Worm (Caenorhabditis elegans) whole organism, early embryonic: ENCODE results near the gene Y43F8C.16.

ENCODE experiments used
- B0310.2 ChIP-seq: sonication (generic microtip); optimal IDR thresholded peaks from 2 replicates; lab custom pipeline; 2016; ENCODE audit warnings: mild to moderate bottlenecking, missing genetic modification characterization, missing compliant biosample characterization
- F13C5.2 ChIP-seq: sonication (generic microtip); optimal IDR thresholded peaks from 2 replicates; lab custom pipeline; 2017; ENCODE audit warnings: mild to moderate bottlenecking, missing genetic modification characterization, inconsistent platforms, missing compliant biosample characterization
- aly-1 ChIP-seq: sonication (generic microtip); optimal IDR thresholded peaks from 2 replicates; lab custom pipeline; 2016; ENCODE audit warnings: missing genetic modification characterization, missing compliant biosample characterization
- ama-1 ChIP-seq: fragments of 150-350 bp; optimal IDR thresholded peaks from 2 replicates; lab custom pipeline; 2014
- ceh-13 ChIP-seq: fragments of 200-800 bp; sonication (Bioruptor generic); optimal IDR thresholded peaks from 2 replicates; lab custom pipeline; 2018; ENCODE audit warnings: mild to moderate bottlenecking, missing genetic modification characterization, missing compliant biosample characterization
- ceh-36 ChIP-seq: sonication (generic microtip); optimal IDR thresholded peaks from 2 replicates; lab custom pipeline; 2016; ENCODE audit warnings: missing genetic modification characterization, inconsistent platforms, missing compliant biosample characterization
- ets-7 ChIP-seq: sonication (generic microtip); optimal IDR thresholded peaks from 2 replicates; lab custom pipeline; 2016; ENCODE audit warnings: missing genotype, missing genetic modification characterization, missing compliant biosample characterization
- flt-1 ChIP-seq: fragments of 200-800 bp; sonication (Bioruptor generic); IDR thresholded peaks from 2 replicates; pipeline ENCODE4 v1.3.6; 2022; ENCODE audit warnings: missing genetic modification characterization, missing compliant biosample characterization
- hmbx-1 ChIP-seq: sonication (generic microtip); optimal IDR thresholded peaks from 2 replicates; lab custom pipeline; 2016; ENCODE audit warnings: mild to moderate bottlenecking, missing genetic modification characterization, missing compliant biosample characterization
- hmg-4 ChIP-seq: fragments of 200-800 bp; sonication (Bioruptor generic); optimal IDR thresholded peaks from 2 replicates; lab custom pipeline; 2018; ENCODE audit warnings: mild to moderate bottlenecking, missing genetic modification characterization, missing compliant biosample characterization
- hnd-1 ChIP-seq: sonication (generic microtip); optimal IDR thresholded peaks from 2 replicates; lab custom pipeline; 2016; ENCODE audit warnings: missing genetic modification characterization, missing compliant biosample characterization
- pes-1 ChIP-seq: fragments of 200-800 bp; sonication (Bioruptor generic); IDR thresholded peaks from 2 replicates; pipeline ENCODE4 v1.3.6; 2022; ENCODE audit warnings: missing genetic modification reagents, missing genetic modification characterization, missing compliant biosample characterization
- scrt-1 ChIP-seq: fragments of 200-800 bp; sonication (Bioruptor generic); IDR thresholded peaks from 2 replicates; pipeline ENCODE4 v1.3.6; 2022; ENCODE audit warnings: missing genetic modification characterization, missing compliant biosample characterization
- sea-1 ChIP-seq: fragments of 200-800 bp; sonication (Bioruptor generic); conservative IDR thresholded peaks from 2 replicates; pipeline ENCODE4 v1.3.6; 2022; ENCODE audit warnings: missing genetic modification characterization, missing compliant biosample characterization
- tbx-11 ChIP-seq: fragments of 200-800 bp; sonication (Bioruptor generic); IDR thresholded peaks from 2 replicates; pipeline ENCODE4 v1.3.6; 2022; ENCODE audit warnings: missing genetic modification characterization, missing compliant biosample characterization
- tbx-37 ChIP-seq: fragments of 200-800 bp; sonication (Bioruptor generic); conservative IDR thresholded peaks from 2 replicates; pipeline ENCODE4 v1.3.6; 2022; ENCODE audit warnings: missing genetic modification reagents, missing genetic modification characterization, missing compliant biosample characterization
- tra-4 ChIP-seq: sonication (generic microtip); optimal IDR thresholded peaks from 2 replicates; lab custom pipeline; 2017; ENCODE audit warnings: missing genetic modification characterization, missing compliant biosample characterization

The Y43F8C.16 gene

ce11 chrV:19667716-19668115 lies 47.6 kb downstream of the Y43F8C.16 start:
- TF ChIP-seq tbx-37 (GFP tag; lab: Robert Waterston, UW), result no peak
- TF ChIP-seq B0310.2 (tag; lab: Kevin White, UChicago), result no peak
- TF ChIP-seq hmg-4 (GFP tag; lab: Kevin White, UChicago), result no peak
- TF ChIP-seq scrt-1 (GFP tag; lab: Robert Waterston, UW), result no peak
- no peak for TF ChIP-seq sea-1
- TF ChIP-seq tbx-11 (GFP tag; lab: Robert Waterston, UW), result no peak
- no peak for TF ChIP-seq flt-1 (GFP tag; lab: Robert Waterston, UW)
- no peak for TF ChIP-seq aly-1
- TF ChIP-seq tra-4 (tag; lab: Kevin White, UChicago), result no peak
- no peak for TF ChIP-seq ceh-36 (tag; lab: Kevin White, UChicago)
- TF ChIP-seq ets-7 (tag; lab: Kevin White, UChicago), result no peak
- no peak for TF ChIP-seq F13C5.2
- TF ChIP-seq ama-1 (lab: Kevin White, UChicago), result no peak
- no peak for TF ChIP-seq hmbx-1 (tag; lab: Kevin White, UChicago)
- TF ChIP-seq pes-1 (GFP tag; lab: Robert Waterston, UW), result no peak
- TF ChIP-seq hnd-1, result no peak
- no peak for TF ChIP-seq ceh-13 (GFP tag; lab: Kevin White, UChicago)

- no peak for TF ChIP-seq scrt-1 (GFP tag; lab: Robert Waterston, UW)
- TF ChIP-seq hmg-4 (GFP tag; lab: Kevin White, UChicago), result no peak
- TF ChIP-seq F13C5.2, result no peak
- TF ChIP-seq hmbx-1 (tag; lab: Kevin White, UChicago), result no peak
- TF ChIP-seq ceh-13 (GFP tag; lab: Kevin White, UChicago), result no peak
- TF ChIP-seq ets-7 (tag; lab: Kevin White, UChicago), result no peak
- no peak for TF ChIP-seq pes-1 (GFP tag; lab: Robert Waterston, UW)
- no peak for TF ChIP-seq ama-1 (lab: Kevin White, UChicago)
- no peak for TF ChIP-seq hnd-1
- no peak for TF ChIP-seq tbx-11 (GFP tag; lab: Robert Waterston, UW)
- TF ChIP-seq B0310.2 (tag; lab: Kevin White, UChicago), result no peak
- no peak for TF ChIP-seq tra-4 (tag; lab: Kevin White, UChicago)
- no peak for TF ChIP-seq tbx-37 (GFP tag; lab: Robert Waterston, UW)
- no peak for TF ChIP-seq aly-1
Measured at ce11 chrV:19666308-19666707, 49.0 kb downstream of the Y43F8C.16 start.

ce11 chrV:19664574-19664973 lies 50.7 kb downstream of the Y43F8C.16 start:
- TF ChIP-seq F13C5.2, result no peak
- peak; percentile 71 for TF ChIP-seq ceh-36 (tag; lab: Kevin White, UChicago)
